Fruit fly (Drosophila melanogaster): ENCODE measurements around the gene mew.

The mew gene

dm6 chrX:13208075-13208474, 50.2 kb downstream of the mew start (continued):
- TF ChIP-seq CG13296 (GFP tag; optimal IDR thresholded peaks at IDR 0.05): peak; percentile 50
- peak; percentile 54 for TF ChIP-seq CG13424 (tag; optimal IDR thresholded peaks at IDR 0.05)
- TF ChIP-seq ash1 (GFP tag; optimal IDR thresholded peaks at IDR 0.05): no peak
- TF ChIP-seq CG12659 (GFP tag; optimal IDR thresholded peaks at IDR 0.05): peak; percentile 21
- peak; percentile 61 for TF ChIP-seq grau (tag; optimal IDR thresholded peaks at IDR 0.05)
- peak; percentile 56 for TF ChIP-seq CG15269 (tag; optimal IDR thresholded peaks at IDR 0.05)
- peak; percentile 44 for TF ChIP-seq Blimp-1 (GFP tag; optimal IDR thresholded peaks at IDR 0.05)
- TF ChIP-seq CG10209 (GFP tag; optimal IDR thresholded peaks at IDR 0.05): peak; percentile 33
- TF ChIP-seq vvl (GFP tag; IDR thresholded peaks at IDR 0.05): 0 out of 2 replicates have a peak, but pooled peaks have one; percentile 21
- TF ChIP-seq dimm (GFP tag; IDR thresholded peaks at IDR 0.05): no peak
- no peak for TF ChIP-seq CTCF (GFP tag; optimal IDR thresholded peaks at IDR 0.05)
- TF ChIP-seq CG4854 (GFP tag; optimal IDR thresholded peaks at IDR 0.05): no peak
- TF ChIP-seq CG31441 (GFP tag; IDR thresholded peaks at IDR 0.05): peak; percentile 63
- TF ChIP-seq Pdp1 (GFP tag; optimal IDR thresholded peaks at IDR 0.05): no peak
- no peak for TF ChIP-seq CG2129 (GFP tag; IDR thresholded peaks at IDR 0.05; ENCODE audit: partially characterized antibody)
- TF ChIP-seq CG17568 (GFP tag; optimal IDR thresholded peaks at IDR 0.05): no peak
- TF ChIP-seq CG17359 (tag; optimal IDR thresholded peaks at IDR 0.05): peak; percentile 33
- TF ChIP-seq CG14860 (GFP tag; IDR thresholded peaks at IDR 0.05; ENCODE audit: partially characterized antibody): no peak
- peak; percentile 9 for TF ChIP-seq tap (tag; optimal IDR thresholded peaks at IDR 0.05)
- TF ChIP-seq CG17912 (GFP tag; optimal IDR thresholded peaks at IDR 0.05): no peak
- peak; percentile 29 for TF ChIP-seq ATbp (GFP tag; optimal IDR thresholded peaks at IDR 0.05)
- peak; percentile 48 for TF ChIP-seq CG8924 (tag; optimal IDR thresholded peaks at IDR 0.05)
- peak; percentile 63 for TF ChIP-seq Meics (GFP tag; optimal IDR thresholded peaks at IDR 0.05)
- TF ChIP-seq CG33557 (GFP tag; optimal IDR thresholded peaks at IDR 0.05): no peak
- TF ChIP-seq CG18599 (GFP tag; optimal IDR thresholded peaks at IDR 0.05): peak; percentile 74
- TF ChIP-seq Fer1 (GFP tag; optimal IDR thresholded peaks at IDR 0.05): peak; percentile 58
- no peak for TF ChIP-seq insv (GFP tag; optimal IDR thresholded peaks at IDR 0.05)
- peak; percentile 10 for TF ChIP-seq dmrt11E (tag; optimal IDR thresholded peaks at IDR 0.05)
- TF ChIP-seq Xrp1 (GFP tag; IDR thresholded peaks at IDR 0.05): peak; percentile 26; the same call in 1 of the 2 replicates
- no peak for TF ChIP-seq zfh1 (GFP tag; IDR thresholded peaks at IDR 0.05)
- TF ChIP-seq CG8089 (GFP tag; optimal IDR thresholded peaks at IDR 0.05): no peak
- TF ChIP-seq Aef1 (GFP tag; IDR thresholded peaks at IDR 0.05): no peak
- peak; percentile 51 for TF ChIP-seq lab (GFP tag; optimal IDR thresholded peaks at IDR 0.05)
- TF ChIP-seq CG4424 (GFP tag; optimal IDR thresholded peaks at IDR 0.05): peak; percentile 6
- TF ChIP-seq Hand (GFP tag; optimal IDR thresholded peaks at IDR 0.05): peak; percentile 39
- peak; percentile 22 for TF ChIP-seq odd (GFP tag; optimal IDR thresholded peaks at IDR 0.05)
- TF ChIP-seq Sox100B (GFP tag; optimal IDR thresholded peaks at IDR 0.05): peak; percentile 60
- TF ChIP-seq CG11695 (GFP tag; IDR thresholded peaks at IDR 0.05): 0 out of 3 replicates have a peak, but pooled peaks have one; percentile 27
- peak; percentile 50; the same call in 1 of the 3 replicates for TF ChIP-seq CG17361 (GFP tag; IDR thresholded peaks at IDR 0.05)
- no peak for TF ChIP-seq CG7786 (GFP tag; optimal IDR thresholded peaks at IDR 0.05)
- peak; percentile 46 for TF ChIP-seq nmo (GFP tag; optimal IDR thresholded peaks at IDR 0.05)
- no peak for TF ChIP-seq dm (GFP tag; optimal IDR thresholded peaks at IDR 0.05)
- peak; percentile 52 for TF ChIP-seq D19A (tag; optimal IDR thresholded peaks at IDR 0.05)
- TF ChIP-seq CoRest (tag; optimal IDR thresholded peaks at IDR 0.05): peak; percentile 53
- peak; percentile 32 for TF ChIP-seq Ssrp (tag; optimal IDR thresholded peaks at IDR 0.05)
- peak; percentile 16 for TF ChIP-seq caup (GFP tag; optimal IDR thresholded peaks at IDR 0.05; ENCODE audit: severe bottlenecking)
- peak; percentile 12 for TF ChIP-seq CG15601 (tag; optimal IDR thresholded peaks at IDR 0.05)
- TF ChIP-seq Ada2b (GFP tag; IDR thresholded peaks at IDR 0.05): no peak
- peak; percentile 59 for TF ChIP-seq Hmr (GFP tag; optimal IDR thresholded peaks at IDR 0.05)
- peak; percentile 13 for TF ChIP-seq CG6854 (GFP tag; optimal IDR thresholded peaks at IDR 0.05)
